Fruit fly (Drosophila melanogaster) whole organism, pupa: Measurements from ENCODE around the gene CG14852.
A peak's percentile ranks its signal among the peaks of the same experiment; 100 is the strongest.

ENCODE experiments used
- CG12605 ChIP-seq: fragments of 200-800 bp; sonication (Bioruptor generic); IDR thresholded peaks from 2 replicates; pipeline ENCODE4 v1.3.6; 2022; ENCODE audit warnings: missing biosample characterization, missing genetic modification characterization
- CG13204 ChIP-seq: fragments of 200-800 bp; sonication (Bioruptor generic); optimal IDR thresholded peaks from 2 replicates; lab custom pipeline; 2018; ENCODE audit warnings: missing biosample characterization, mild to moderate bottlenecking, missing genetic modification characterization, moderate library complexity
- CG14655 ChIP-seq: fragments of 200-800 bp; sonication (Bioruptor generic); optimal IDR thresholded peaks from 3 replicates; lab custom pipeline; 2017; ENCODE audit warnings: mild to moderate bottlenecking, missing biosample characterization, missing genetic modification reagents, missing genetic modification characterization
- CG17806 ChIP-seq: fragments of 200-800 bp; sonication (Bioruptor generic); optimal IDR thresholded peaks from 2 replicates; lab custom pipeline; 2018; ENCODE audit warnings: missing biosample characterization, mild to moderate bottlenecking, missing genetic modification characterization, moderate library complexity
- CG8159 ChIP-seq: fragments of 200-800 bp; sonication (Bioruptor generic); optimal IDR thresholded peaks from 3 replicates; lab custom pipeline; 2018; ENCODE audit warnings: missing biosample characterization, mild to moderate bottlenecking, missing genetic modification characterization, moderate library complexity
- Ets98B ChIP-seq: fragments of 200-800 bp; sonication (Bioruptor generic); IDR thresholded peaks from 2 replicates; pipeline ENCODE4 v1.3.6; 2022; ENCODE audit warnings: missing biosample characterization, missing genetic modification characterization
- Pif1A ChIP-seq: fragments of 200-800 bp; sonication (Bioruptor generic); optimal IDR thresholded peaks from 3 replicates; lab custom pipeline; 2016; ENCODE audit warnings: missing biosample characterization, missing genetic modification characterization
- gl ChIP-seq: fragments of 200-800 bp; sonication (Bioruptor generic); optimal IDR thresholded peaks from 2 replicates; lab custom pipeline; 2018; ENCODE audit warnings: missing biosample characterization, mild to moderate bottlenecking, missing genetic modification characterization
- rn ChIP-seq: fragments of 200-800 bp; sonication (Bioruptor generic); IDR thresholded peaks from 2 replicates; pipeline ENCODE4 v1.3.6; 2022; ENCODE audit warnings: missing biosample characterization, missing genetic modification characterization

- no peak for TF ChIP-seq CG12605 (GFP tag; lab: Robert Waterston, UW)
- peak; percentile 4 for TF ChIP-seq CG14655 (GFP tag; lab: Kevin White, UChicago)
- TF ChIP-seq Ets98B = no peak
- no peak for TF ChIP-seq Pif1A (GFP tag; lab: Kevin White, UChicago)
- TF ChIP-seq rn = no peak
- TF ChIP-seq CG8159 (tag; lab: Kevin White, UChicago) = peak; percentile 46
- TF ChIP-seq CG17806 (tag; lab: Kevin White, UChicago) = no peak
- no peak for TF ChIP-seq CG13204
- TF ChIP-seq gl (tag; lab: Kevin White, UChicago) = no peak
Observed at dm6 chr3R:14577803-14578493, 12.2 kb downstream of the CG14852 start.
